Worm (Caenorhabditis elegans) whole organism, mixed stage, embryonic: Measurements from ENCODE around the gene hum-2.

Experiments used
- ceh-43 ChIP-seq: fragments of 200-800 bp; sonication (Bioruptor generic); optimal IDR thresholded peaks from 2 replicates; lab custom pipeline; 2018; ENCODE audit warnings: mild to moderate bottlenecking, missing genetic modification characterization, moderate library complexity, missing compliant biosample characterization
- nhr-237 ChIP-seq: fragments of 150-350 bp; optimal IDR thresholded peaks from 2 replicates; lab custom pipeline; 2014; ENCODE audit warnings: missing biosample characterization, missing genetic modification characterization
- snpc-4 ChIP-seq: fragments of 150-350 bp; optimal IDR thresholded peaks from 2 replicates; lab custom pipeline; 2014; ENCODE audit warnings: missing biosample characterization, missing genetic modification characterization
- sptf-1 ChIP-seq: sonication (generic microtip); optimal IDR thresholded peaks from 2 replicates; lab custom pipeline; 2017; ENCODE audit warnings: mild to moderate bottlenecking, missing genetic modification characterization, moderate library complexity, missing compliant biosample characterization
- unc-62 ChIP-seq: fragments of 150-350 bp; optimal IDR thresholded peaks from 2 replicates; lab custom pipeline; 2014; ENCODE audit warnings: missing biosample characterization, missing genetic modification reagents, missing genetic modification characterization

DNA sequence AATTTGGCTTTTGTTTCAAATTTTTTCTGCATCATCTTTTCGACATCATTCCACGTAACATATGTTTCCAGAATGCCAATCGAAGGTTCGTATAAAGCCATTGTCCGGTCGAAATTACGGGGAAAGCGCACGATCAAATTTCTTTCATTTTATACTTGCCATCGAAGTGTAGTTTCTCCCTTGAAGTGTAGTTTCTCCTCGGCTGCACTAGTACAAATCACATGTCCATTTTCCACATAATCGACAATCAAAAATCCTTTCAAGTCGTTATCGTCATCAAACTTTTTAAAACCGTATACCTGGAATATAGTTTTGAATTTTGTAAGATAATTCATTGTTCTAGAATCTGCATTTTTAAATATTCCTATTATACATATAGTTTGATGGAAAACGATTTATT, 10.6 kb upstream of the hum-2 start, which contains the start of gene E02C12.9:
- TF ChIP-seq ceh-43 (GFP tag; lab: Kevin White, UChicago): no peak
- TF ChIP-seq snpc-4 (tag; lab: Kevin White, UChicago): no peak
- no peak for TF ChIP-seq nhr-237 (tag; lab: Kevin White, UChicago)
- no peak for TF ChIP-seq sptf-1 (tag; lab: Kevin White, UChicago)
- no peak for TF ChIP-seq unc-62 (GFP tag; lab: Kevin White, UChicago)
